Fruit fly (Drosophila melanogaster) whole organism, embryonic: ENCODE results near the gene lilli.

Experiments
- CG10267 ChIP-seq: fragments of 200-800 bp; sonication (Bioruptor generic); optimal IDR thresholded peaks from 2 replicates; lab custom pipeline; 2018; ENCODE audit warnings: missing biosample characterization, mild to moderate bottlenecking, missing genetic modification characterization, moderate library complexity
- ap ChIP-seq: fragments of 200-800 bp; sonication (Bioruptor generic); IDR thresholded peaks from 2 replicates; pipeline ENCODE4 v1.3.6; 2022; ENCODE audit warnings: missing biosample characterization, missing genetic modification characterization
- run ChIP-seq: fragments of 200-800 bp; sonication (Bioruptor generic); optimal IDR thresholded peaks from 3 replicates; lab custom pipeline; 2018; ENCODE audit warnings: missing biosample characterization, mild to moderate bottlenecking, missing genetic modification characterization
- zen2 ChIP-seq: fragments of 200-800 bp; sonication (Bioruptor generic); IDR thresholded peaks from 3 replicates; pipeline ENCODE4 v1.3.6; 2022; ENCODE audit warnings: missing biosample characterization, missing genetic modification characterization; ENCODE audit not compliant: partially characterized antibody

dm6 chr2L:2855204-2855768, 30.4 kb upstream of the lilli start:
- TF ChIP-seq ap (GFP tag; lab: Robert Waterston, UW) (no peak), zen2 (GFP tag; lab: Robert Waterston, UW) (no peak), CG10267 (tag; lab: Kevin White, UChicago) (no peak), run (tag; lab: Kevin White, UChicago) (no peak)
